Fruit fly (Drosophila melanogaster) whole organism, embryonic: Measurements from ENCODE around the gene IM33.
A peak's percentile ranks its signal among the peaks of the same experiment; 100 is the strongest.

Source experiments
- Adf1 ChIP-seq: fragments of 200-800 bp; sonication (Bioruptor generic); IDR thresholded peaks from 2 replicates; pipeline ENCODE4 v1.3.6; 2022; ENCODE audit warnings: missing biosample characterization, missing genetic modification characterization
- Atf6 ChIP-seq: fragments of 200-800 bp; sonication (Bioruptor generic); IDR thresholded peaks from 2 replicates; pipeline ENCODE4 v1.3.6; 2022; ENCODE audit warnings: missing biosample characterization, missing genetic modification characterization
- C15 ChIP-seq: fragments of 200-800 bp; sonication (Bioruptor generic); IDR thresholded peaks from 3 replicates; pipeline ENCODE4 v1.3.6; 2022; ENCODE audit warnings: missing biosample characterization, missing genetic modification characterization
- CG10654 ChIP-seq: fragments of 200-800 bp; sonication (Bioruptor generic); optimal IDR thresholded peaks from 2 replicates; lab custom pipeline; 2016; ENCODE audit warnings: missing biosample characterization, missing genetic modification characterization
- CG11696 ChIP-seq: fragments of 200-800 bp; sonication (Bioruptor generic); IDR thresholded peaks from 2 replicates; pipeline ENCODE4 v1.3.6; 2022; ENCODE audit warnings: missing biosample characterization, missing genetic modification characterization
- CG12219 ChIP-seq: fragments of 200-800 bp; sonication (Bioruptor generic); optimal IDR thresholded peaks from 3 replicates; lab custom pipeline; 2018; ENCODE audit warnings: missing biosample characterization, mild to moderate bottlenecking, missing genetic modification characterization
- CG12299 ChIP-seq: fragments of 200-800 bp; sonication (Bioruptor generic); optimal IDR thresholded peaks from 2 replicates; lab custom pipeline; 2018; ENCODE audit warnings: missing biosample characterization, mild to moderate bottlenecking, missing genetic modification characterization
- CG1233 ChIP-seq: fragments of 200-800 bp; sonication (Bioruptor generic); optimal IDR thresholded peaks from 4 replicates; lab custom pipeline; 2018; ENCODE audit warnings: missing biosample characterization, mild to moderate bottlenecking, missing genetic modification characterization
- CG13287 ChIP-seq: fragments of 200-800 bp; sonication (Bioruptor generic); IDR thresholded peaks from 2 replicates; pipeline ENCODE4 v1.3.6; 2022; ENCODE audit warnings: missing biosample characterization, missing genetic modification characterization; ENCODE audit not compliant: partially characterized antibody
- CG14710 ChIP-seq: fragments of 200-800 bp; sonication (Bioruptor generic); optimal IDR thresholded peaks from 3 replicates; lab custom pipeline; 2019; ENCODE audit warnings: missing biosample characterization, mild to moderate bottlenecking, missing genetic modification characterization, moderate library complexity
- CG2199 ChIP-seq: fragments of 200-800 bp; sonication (Bioruptor generic); IDR thresholded peaks from 3 replicates; pipeline ENCODE4 v1.3.6; 2022; ENCODE audit warnings: missing biosample characterization, missing genetic modification characterization
- CG31224 ChIP-seq: fragments of 200-800 bp; sonication (Bioruptor generic); IDR thresholded peaks from 2 replicates; pipeline ENCODE4 v1.3.6; 2022; ENCODE audit warnings: missing biosample characterization, missing genetic modification characterization
- CG33213 ChIP-seq: fragments of 200-800 bp; sonication (Bioruptor generic); optimal IDR thresholded peaks from 3 replicates; lab custom pipeline; 2016; ENCODE audit warnings: missing biosample characterization, missing genetic modification characterization
- CG3838 ChIP-seq: fragments of 200-800 bp; sonication (Bioruptor generic); optimal IDR thresholded peaks from 3 replicates; lab custom pipeline; 2016; ENCODE audit warnings: missing biosample characterization, missing genetic modification characterization
- CG4854 ChIP-seq: fragments of 200-800 bp; sonication (Bioruptor generic); optimal IDR thresholded peaks from 2 replicates; lab custom pipeline; 2016; ENCODE audit warnings: missing biosample characterization, missing genetic modification characterization, inconsistent platforms
- CG5245 ChIP-seq: fragments of 200-800 bp; sonication (Bioruptor generic); optimal IDR thresholded peaks from 3 replicates; lab custom pipeline; 2016; ENCODE audit warnings: missing biosample characterization, missing genetic modification characterization
- CG6254 ChIP-seq: fragments of 200-800 bp; sonication (Bioruptor generic); optimal IDR thresholded peaks from 3 replicates; lab custom pipeline; 2017; ENCODE audit warnings: mild to moderate bottlenecking, missing biosample characterization, missing genetic modification reagents, missing genetic modification characterization
- CG9437 ChIP-seq: fragments of 200-800 bp; sonication (Bioruptor generic); optimal IDR thresholded peaks from 2 replicates; lab custom pipeline; 2018; ENCODE audit warnings: missing biosample characterization, mild to moderate bottlenecking, missing genetic modification characterization
- Deaf1 ChIP-seq: fragments of 200-800 bp; optimal IDR thresholded peaks from 3 replicates; lab custom pipeline; 2019; ENCODE audit warnings: missing biosample characterization, mild to moderate bottlenecking, missing genetic modification characterization, moderate library complexity
- Doc2 ChIP-seq: fragments of 200-800 bp; sonication (Bioruptor generic); IDR thresholded peaks from 2 replicates; pipeline ENCODE4 v1.3.6; 2022; ENCODE audit warnings: missing biosample characterization, missing genetic modification characterization
- Hr3 ChIP-seq: fragments of 200-800 bp; sonication (Bioruptor generic); optimal IDR thresholded peaks from 3 replicates; lab custom pipeline; 2016; ENCODE audit warnings: missing biosample characterization, missing genetic modification characterization
- Opbp ChIP-seq: fragments of 200-800 bp; sonication (Bioruptor generic); IDR thresholded peaks from 3 replicates; pipeline ENCODE4 v1.3.6; 2022; ENCODE audit warnings: missing biosample characterization, missing genetic modification characterization; ENCODE audit not compliant: partially characterized antibody
- Pdp1 ChIP-seq, 2 experiments: fragments of 200-800 bp; sonication (Bioruptor generic); optimal IDR thresholded peaks; 3 replicates each; lab custom pipeline; 2016; ENCODE audit warnings: missing biosample characterization in 2 of 2, missing genetic modification characterization in 2 of 2, mild to moderate bottlenecking in 1 of 2, moderate library complexity in 1 of 2
- Stat92E ChIP-seq, 3 experiments: fragments of >200 bp in 2 of 3; fragments of 200-800 bp in 1 of 3; sonication (Bioruptor generic) in 1 of 3; optimal IDR thresholded peaks; 2 replicates each; lab custom pipeline; 2017 to 2019; ENCODE audit warnings: missing biosample characterization in 3 of 3, missing genetic modification characterization in 3 of 3, mild to moderate bottlenecking in 1 of 3, moderate library complexity in 1 of 3
- Trl ChIP-seq, 3 experiments: fragments of >200 bp in 2 of 3; fragments of 200-800 bp in 1 of 3; sonication (Bioruptor generic) in 1 of 3; optimal IDR thresholded peaks; 2 replicates in 1 of 3; 3 replicates in 2 of 3; lab custom pipeline; 2016 to 2017; ENCODE audit warnings: missing biosample characterization in 1 of 3, missing genetic modification characterization in 1 of 3
- al ChIP-seq: fragments of 200-800 bp; sonication (Bioruptor generic); IDR thresholded peaks from 2 replicates; pipeline ENCODE4 v1.3.6; 2022; ENCODE audit warnings: missing biosample characterization, missing genetic modification characterization
- ap ChIP-seq: fragments of 200-800 bp; sonication (Bioruptor generic); IDR thresholded peaks from 2 replicates; pipeline ENCODE4 v1.3.6; 2022; ENCODE audit warnings: missing biosample characterization, missing genetic modification characterization
- ase ChIP-seq: fragments of 200-800 bp; sonication (Bioruptor generic); IDR thresholded peaks from 3 replicates; pipeline ENCODE4 v1.3.6; 2022; ENCODE audit warnings: missing biosample characterization, missing genetic modification characterization
- bsh ChIP-seq, 2 experiments: fragments of 200-800 bp; sonication (Bioruptor generic); optimal IDR thresholded peaks; 2 replicates each; lab custom pipeline; 2017 to 2018; ENCODE audit warnings: mild to moderate bottlenecking in 2 of 2, missing biosample characterization in 2 of 2, missing genetic modification characterization in 2 of 2, moderate library complexity in 1 of 2
- chinmo ChIP-seq: fragments of 200-800 bp; sonication (Bioruptor generic); IDR thresholded peaks from 4 replicates; pipeline ENCODE4 v1.3.6; 2022; ENCODE audit warnings: missing biosample characterization, missing genetic modification characterization; ENCODE audit not compliant: partially characterized antibody
- chn ChIP-seq: fragments of 200-800 bp; sonication (Bioruptor generic); optimal IDR thresholded peaks from 2 replicates; lab custom pipeline; 2016; ENCODE audit warnings: missing biosample characterization, missing genetic modification characterization
- dan ChIP-seq: fragments of 200-800 bp; sonication (Bioruptor generic); IDR thresholded peaks from 2 replicates; pipeline ENCODE4 v1.3.6; 2022; ENCODE audit warnings: missing biosample characterization, missing genetic modification characterization
- dm ChIP-seq: fragments of 200-800 bp; sonication (Bioruptor generic); optimal IDR thresholded peaks from 3 replicates; lab custom pipeline; 2016; ENCODE audit warnings: missing biosample characterization, missing genetic modification characterization
- en ChIP-seq: fragments of 200-800 bp; sonication (Bioruptor generic); optimal IDR thresholded peaks from 2 replicates; lab custom pipeline; 2016; ENCODE audit warnings: missing biosample characterization, missing genetic modification characterization
- eve ChIP-seq, 2 experiments: fragments of >200 bp; optimal IDR thresholded peaks; 2 replicates each; lab custom pipeline; 2017; ENCODE audit warnings: missing biosample characterization in 2 of 2, missing genetic modification characterization in 2 of 2
- ewg ChIP-seq: fragments of 200-800 bp; sonication (Bioruptor generic); optimal IDR thresholded peaks from 3 replicates; lab custom pipeline; 2017; ENCODE audit warnings: mild to moderate bottlenecking, missing biosample characterization, missing genetic modification reagents, missing genetic modification characterization
- exex ChIP-seq: fragments of 200-800 bp; sonication (Bioruptor generic); optimal IDR thresholded peaks from 4 replicates; lab custom pipeline; 2018; ENCODE audit warnings: missing biosample characterization, mild to moderate bottlenecking, missing genetic modification characterization, moderate library complexity
- grau ChIP-seq: fragments of 200-800 bp; optimal IDR thresholded peaks from 3 replicates; lab custom pipeline; 2019; ENCODE audit warnings: missing biosample characterization, mild to moderate bottlenecking, missing genetic modification characterization, moderate library complexity
- oc ChIP-seq: fragments of 200-800 bp; sonication (Bioruptor generic); optimal IDR thresholded peaks from 2 replicates; lab custom pipeline; 2018; ENCODE audit warnings: missing biosample characterization, mild to moderate bottlenecking, missing genetic modification characterization, moderate library complexity
- org-1 ChIP-seq: fragments of 200-800 bp; sonication (Bioruptor generic); optimal IDR thresholded peaks from 2 replicates; lab custom pipeline; 2017; ENCODE audit warnings: missing biosample characterization, missing genetic modification characterization
- p53 ChIP-seq: fragments of 200-800 bp; sonication (Bioruptor generic); optimal IDR thresholded peaks from 2 replicates; lab custom pipeline; 2016; ENCODE audit warnings: missing biosample characterization, missing genetic modification characterization
- peb ChIP-seq: fragments of 200-800 bp; sonication (Bioruptor generic); IDR thresholded peaks from 2 replicates; pipeline ENCODE4 v1.3.6; 2022; ENCODE audit warnings: missing biosample characterization, missing genetic modification characterization
- sens ChIP-seq: fragments of 200-800 bp; sonication (Bioruptor generic); peaks from one replicate; lab custom pipeline; 2016; ENCODE audit warnings: missing biosample characterization, missing genetic modification characterization
- slbo ChIP-seq: fragments of 200-800 bp; sonication (Bioruptor generic); IDR thresholded peaks from 2 replicates; pipeline ENCODE4 v1.3.6; 2022; ENCODE audit warnings: missing biosample characterization, missing genetic modification characterization
- sug ChIP-seq: fragments of 200-800 bp; optimal IDR thresholded peaks from 2 replicates; lab custom pipeline; 2019; ENCODE audit warnings: missing biosample characterization, mild to moderate bottlenecking, missing genetic modification characterization, moderate library complexity
- tio ChIP-seq: fragments of 200-800 bp; sonication (Bioruptor generic); optimal IDR thresholded peaks from 2 replicates; lab custom pipeline; 2017; ENCODE audit warnings: missing biosample characterization, missing genetic modification characterization, inconsistent platforms
- zen2 ChIP-seq: fragments of 200-800 bp; sonication (Bioruptor generic); IDR thresholded peaks from 3 replicates; pipeline ENCODE4 v1.3.6; 2022; ENCODE audit warnings: missing biosample characterization, missing genetic modification characterization; ENCODE audit not compliant: partially characterized antibody

Gene IM33

DNA sequence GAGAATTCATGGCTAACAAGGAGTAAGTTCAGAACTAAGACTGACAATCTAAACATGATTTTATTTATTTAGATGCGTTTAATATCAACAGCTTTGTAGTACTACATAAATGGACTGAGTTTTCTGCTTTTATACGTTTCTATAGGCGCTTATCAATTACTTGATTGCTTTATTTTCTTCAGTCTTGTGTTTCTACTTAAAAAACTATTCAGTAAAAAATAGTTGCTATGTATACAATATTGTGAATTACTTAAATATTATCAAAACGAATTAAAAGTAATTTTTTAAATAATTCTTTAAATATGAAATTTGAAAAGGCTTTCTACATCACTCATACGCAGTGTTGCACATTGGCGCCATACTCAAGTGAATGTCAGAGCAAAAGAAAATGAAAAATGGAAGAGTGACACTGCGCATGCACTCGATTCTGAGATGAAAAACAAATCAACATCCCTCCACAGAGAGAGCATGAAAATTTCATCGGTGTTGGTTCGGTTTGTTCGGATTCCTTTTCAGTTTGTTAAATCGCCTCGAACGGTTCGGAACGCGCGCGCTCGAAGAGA lies 21.3 kb upstream of the IM33 start, which contains the start of the genes lectin-24A and Shaw (continued):
- TF ChIP-seq en (GFP tag; lab: Kevin White, UChicago) (no peak), CG3838 (no peak), ewg (GFP tag; lab: Kevin White, UChicago) (peak; percentile 83)

DNA sequence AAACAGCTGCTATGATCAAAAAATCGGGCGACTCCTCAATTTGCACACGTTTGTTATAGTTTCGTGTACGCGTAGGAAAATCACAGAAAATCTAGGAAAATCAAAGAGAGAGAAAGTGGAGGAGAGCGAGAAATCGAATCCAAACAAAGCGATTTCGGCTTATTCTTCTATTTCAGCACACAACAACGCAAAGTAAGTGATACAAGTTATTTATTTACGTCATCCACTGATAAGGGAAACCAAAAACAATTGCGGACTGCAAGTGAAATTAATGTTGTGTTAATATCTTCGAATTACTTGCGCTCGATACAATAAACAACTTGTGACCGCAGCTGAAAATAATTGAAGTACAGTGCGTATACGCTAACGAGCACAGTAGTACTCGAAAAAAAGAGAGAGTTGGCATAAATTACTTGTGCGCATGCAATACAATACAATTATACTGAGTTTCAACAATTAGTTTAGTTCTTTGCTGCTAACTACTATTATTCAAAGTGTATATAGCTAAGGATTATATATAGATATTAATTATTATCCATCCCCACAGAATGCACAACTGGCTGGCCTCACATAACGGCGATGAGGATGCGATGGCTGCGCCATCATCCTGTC lies 17.2 kb upstream of the IM33 start:
- TF ChIP-seq CG5245 (GFP tag; lab: Kevin White, UChicago) (no peak), CG11696 (GFP tag; lab: Robert Waterston, UW) (no peak), al (no peak), sens (GFP tag; lab: Kevin White, UChicago) (peak; percentile 43), Pdp1 (GFP tag; optimal IDR thresholded peaks at IDR 0.05; lab: Kevin White, UChicago) (peak in 1 of 2 experiments; percentile 77), ase (no peak), grau (peak; percentile 88), slbo (no peak), Atf6 (GFP tag; lab: Robert Waterston, UW) (0 out of 2 replicates have a peak, but pooled peaks have one; percentile 8), eve (GFP tag; optimal IDR thresholded peaks at IDR 0.05; lab: Kevin White, UChicago) (peak in 1 of 2 experiments; percentile 89), Adf1 (GFP tag; lab: Robert Waterston, UW) (no peak), Trl (optimal IDR thresholded peaks at IDR 0.05; lab: Kevin White, UChicago) (peak in 1 of 2 experiments; percentile 13), Trl (GFP tag; optimal IDR thresholded peaks at IDR 0.05; lab: Kevin White, UChicago) (no peak), ap (GFP tag; lab: Robert Waterston, UW) (peak; percentile 18; the same call in 1 of the 2 replicates), Opbp (GFP tag; lab: Robert Waterston, UW) (no peak), CG6254 (no peak), sug (tag; lab: Kevin White, UChicago) (no peak), dan (no peak), Doc2 (GFP tag; lab: Robert Waterston, UW) (no peak), tio (no peak), exex (tag; lab: Kevin White, UChicago) (no peak), CG13287 (GFP tag; lab: Robert Waterston, UW) (no peak), oc (tag; lab: Kevin White, UChicago) (no peak), C15 (GFP tag; lab: Robert Waterston, UW) (no peak), CG2199 (GFP tag; lab: Robert Waterston, UW) (0 out of 3 replicates have a peak, but pooled peaks have one; percentile 26)

DNA sequence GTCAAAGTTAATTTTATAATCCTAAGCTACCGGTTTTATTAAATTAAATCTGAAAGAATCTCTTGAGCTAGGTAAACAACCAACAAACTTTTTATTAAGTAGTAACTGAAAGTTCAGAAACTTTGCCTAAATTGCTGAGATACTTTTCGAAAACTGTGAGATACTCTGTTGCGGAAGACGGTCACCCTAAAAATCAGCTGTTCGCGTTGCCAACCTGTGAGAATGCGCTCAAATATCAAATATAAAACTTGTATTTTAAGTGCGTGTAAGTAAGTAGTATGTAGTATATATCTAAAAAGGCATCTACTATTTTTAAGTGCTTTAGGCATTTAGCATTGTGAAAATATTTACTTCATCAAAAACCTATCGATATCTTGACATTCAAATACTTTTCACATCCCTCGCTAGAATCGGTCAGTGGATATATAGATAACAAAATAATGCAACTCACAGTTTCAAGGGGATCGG lies 16.5 kb upstream of the IM33 start, which contains the start of the genes CG31955 and CG2818:
Gene CG31955, minus strand, starts transcription at position 157 of the 468 bp plus-strand sequence.
Gene CG2818, plus strand, starts transcription at position 412 of the 468 bp plus-strand sequence.
- peak in 1 of 2 experiments; percentile 19 for TF ChIP-seq bsh (GFP tag; optimal IDR thresholded peaks at IDR 0.05; lab: Kevin White, UChicago)
- no peak for TF ChIP-seq CG12299 (tag; lab: Kevin White, UChicago)
- no peak for TF ChIP-seq en (GFP tag; lab: Kevin White, UChicago)
- no peak for TF ChIP-seq peb (GFP tag; lab: Robert Waterston, UW)
- no peak for TF ChIP-seq Stat92E (GFP tag; optimal IDR thresholded peaks at IDR 0.05; lab: Kevin White, UChicago)
- TF ChIP-seq zen2 = peak; percentile 38; the same call in 1 of the 3 replicates
- no peak for TF ChIP-seq Hr3 (GFP tag; lab: Kevin White, UChicago)
- TF ChIP-seq chn (GFP tag; lab: Kevin White, UChicago) = peak; percentile 16
- TF ChIP-seq p53 (GFP tag; lab: Kevin White, UChicago) = no peak
- no peak for TF ChIP-seq CG9437 (GFP tag; lab: Kevin White, UChicago)
- TF ChIP-seq chinmo (GFP tag; lab: Robert Waterston, UW) = 0 out of 4 replicates have a peak, but pooled peaks have one; percentile 10
- TF ChIP-seq CG12219 = no peak
- peak; percentile 82 for TF ChIP-seq CG4854 (GFP tag; lab: Kevin White, UChicago)
- TF ChIP-seq dm (GFP tag; lab: Kevin White, UChicago) = peak; percentile 57
- no peak for TF ChIP-seq CG1233 (GFP tag; lab: Kevin White, UChicago)
- TF ChIP-seq CG14710 (tag; lab: Kevin White, UChicago) = peak; percentile 38
- TF ChIP-seq CG10654 (GFP tag; lab: Kevin White, UChicago) = no peak
- TF ChIP-seq org-1 = no peak
- no peak for TF ChIP-seq Deaf1 (tag; lab: Kevin White, UChicago)
- TF ChIP-seq CG33213 (GFP tag; lab: Kevin White, UChicago) = no peak
- TF ChIP-seq CG31224 (GFP tag; lab: Robert Waterston, UW) = no peak
